Worm (Caenorhabditis elegans): ENCODE measurements around the gene rif-1.2.
A peak's percentile ranks its signal among the peaks of the same experiment; 100 is the strongest.

rif-1.2 gene

ce11 chrX:12323439-12323838 is 47.8 kb downstream of the rif-1.2 start, which contains the start of gene srd-40:
srd-40 (plus strand) TSS chrX:12323739.
- TF ChIP-seq mxl-2 (GFP tag; conservative IDR thresholded peaks at IDR 0.05) (no peak), F44E2.7 (GFP tag; IDR thresholded peaks at IDR 0.05) (no peak), ZK337.2 (GFP tag; IDR thresholded peaks at IDR 0.05) (no peak), attf-4 (tag; optimal IDR thresholded peaks at IDR 0.05) (no peak), dmd-6 (GFP tag; IDR thresholded peaks at IDR 0.05) (no peak), ces-1 (GFP tag; optimal IDR thresholded peaks at IDR 0.05) (no peak), duxl-1 (tag; optimal IDR thresholded peaks at IDR 0.05; ENCODE audit: poor library complexity) (no peak), spr-1 (tag; optimal IDR thresholded peaks at IDR 0.05) (no peak), ZK546.5 (tag; optimal IDR thresholded peaks at IDR 0.05) (no peak)

ce11 chrX:12321357-12321756 is 49.9 kb downstream of the rif-1.2 start, which contains the start of gene F17A2.13:
F17A2.13 (plus strand) TSS chrX:12321657.
- TF ChIP-seq F44E2.7 (GFP tag; IDR thresholded peaks at IDR 0.05) (no peak), snpc-4 (tag; optimal IDR thresholded peaks at IDR 0.05) (no peak), lin-13 (GFP tag; optimal IDR thresholded peaks at IDR 0.05) (no peak), mdt-29 (GFP tag; IDR thresholded peaks at IDR 0.05) (no peak), F10B5.3 (tag; optimal IDR thresholded peaks at IDR 0.05) (no peak), mes-2 (tag; optimal IDR thresholded peaks at IDR 0.05; ENCODE audit: poor library complexity, severe bottlenecking) (no peak), ama-1 (optimal IDR thresholded peaks at IDR 0.05) (no peak), ctbp-1 (GFP tag; IDR thresholded peaks at IDR 0.05) (no peak), hif-1 (tag; optimal IDR thresholded peaks at IDR 0.05) (no peak), set-16 (GFP tag; IDR thresholded peaks at IDR 0.05) (no peak), nhr-28 (tag; optimal IDR thresholded peaks at IDR 0.05) (no peak), zag-1 (tag; optimal IDR thresholded peaks at IDR 0.05) (no peak), vab-7 (GFP tag; IDR thresholded peaks at IDR 0.05) (no peak), unc-130 (GFP tag; optimal IDR thresholded peaks at IDR 0.05) (no peak), lim-7 (GFP tag; IDR thresholded peaks at IDR 0.05) (no peak)

ce11 chrX:12320737-12321136 is 50.5 kb downstream of the rif-1.2 start, which contains the start of gene ceh-40:
ceh-40 (minus strand) TSS chrX:12320777.
- TF ChIP-seq nhr-28 (tag; optimal IDR thresholded peaks at IDR 0.05) (no peak), unc-62 (GFP tag; optimal IDR thresholded peaks at IDR 0.05 in 1 of 2) (peak in 1 of 2 experiments; percentile 48), unc-62 (tag; optimal IDR thresholded peaks at IDR 0.05) (no peak), ceh-44 (GFP tag; IDR thresholded peaks at IDR 0.05) (no peak)
